Worm (Caenorhabditis elegans) whole organism, L4 larva: ENCODE results near the gene srh-119.

Experiments used
- F10B5.3 ChIP-seq: sonication (generic microtip); optimal IDR thresholded peaks from 2 replicates; lab custom pipeline; 2016; ENCODE audit warnings: mild to moderate bottlenecking, missing genetic modification characterization, missing compliant biosample characterization
- F26F4.8 ChIP-seq: fragments of 200-800 bp; sonication (Bioruptor generic); conservative IDR thresholded peaks from 2 replicates; pipeline ENCODE4 v1.3.6; 2022; ENCODE audit warnings: missing genetic modification characterization, missing compliant biosample characterization
- Y5F2A.4 ChIP-seq: fragments of 200-800 bp; sonication (Bioruptor generic); optimal IDR thresholded peaks from 2 replicates; lab custom pipeline; 2018; ENCODE audit warnings: mild to moderate bottlenecking, missing genetic modification characterization, missing compliant biosample characterization
- ZK337.2 ChIP-seq: fragments of 200-800 bp; sonication (Bioruptor generic); IDR thresholded peaks from 2 replicates; pipeline ENCODE4 v1.3.6; 2022; ENCODE audit warnings: missing genetic modification reagents, missing genetic modification characterization, missing compliant biosample characterization
- ceh-28 ChIP-seq: fragments of 150-350 bp; optimal IDR thresholded peaks from 2 replicates; lab custom pipeline; 2014; ENCODE audit warnings: missing biosample characterization, missing genetic modification reagents, missing genetic modification characterization
- ceh-32 ChIP-seq: sonication (generic microtip); optimal IDR thresholded peaks from 2 replicates; lab custom pipeline; 2016; ENCODE audit warnings: mild to moderate bottlenecking, missing genetic modification characterization, missing compliant biosample characterization; ENCODE audit not compliant: poor library complexity
- ceh-44 ChIP-seq: fragments of 200-800 bp; sonication (Bioruptor generic); IDR thresholded peaks from 2 replicates; pipeline ENCODE4 v1.3.6; 2022; ENCODE audit warnings: missing genetic modification reagents, missing genetic modification characterization, missing compliant biosample characterization
- ceh-62 ChIP-seq: sonication (generic microtip); optimal IDR thresholded peaks from 2 replicates; lab custom pipeline; 2017; ENCODE audit warnings: missing biosample characterization, missing genetic modification characterization
- ceh-82 ChIP-seq: sonication (generic microtip); optimal IDR thresholded peaks from 2 replicates; lab custom pipeline; 2017; ENCODE audit warnings: missing biosample characterization, missing genetic modification characterization
- ces-1 ChIP-seq: fragments of 150-350 bp; sonication (generic microtip); optimal IDR thresholded peaks from 4 replicates; lab custom pipeline; 2014; ENCODE audit warnings: missing biosample characterization, missing genetic modification reagents, missing genetic modification characterization
- daf-12 ChIP-seq: fragments of 150-350 bp; optimal IDR thresholded peaks from 2 replicates; lab custom pipeline; 2014; ENCODE audit warnings: missing biosample characterization, missing genetic modification reagents, missing genetic modification characterization
- daf-16 ChIP-seq, 3 experiments: sonication (generic microtip); optimal IDR thresholded peaks; 2 replicates each; lab custom pipeline; 2016 to 2017; ENCODE audit warnings: missing genetic modification characterization in 3 of 3, missing genetic modification reagents in 3 of 3, mild to moderate bottlenecking in 2 of 3, missing compliant biosample characterization in 2 of 3, missing biosample characterization in 1 of 3, moderate library complexity in 1 of 3
- gei-8 ChIP-seq: fragments of 200-800 bp; sonication (Bioruptor generic); optimal IDR thresholded peaks from 2 replicates; lab custom pipeline; 2018; ENCODE audit warnings: mild to moderate bottlenecking, missing genetic modification characterization, missing compliant biosample characterization
- hmg-1.1 ChIP-seq: fragments of 200-800 bp; sonication (Bioruptor generic); IDR thresholded peaks from 2 replicates; pipeline ENCODE4 v1.3.6; 2022; ENCODE audit warnings: missing genetic modification reagents, missing genetic modification characterization, missing compliant biosample characterization
- lin-1 ChIP-seq: fragments of 200-800 bp; sonication (Bioruptor generic); IDR thresholded peaks from 2 replicates; pipeline ENCODE4 v1.3.6; 2022; ENCODE audit warnings: missing genetic modification reagents, missing genetic modification characterization, missing compliant biosample characterization
- lin-13 ChIP-seq: fragments of 150-350 bp; optimal IDR thresholded peaks from 2 replicates; lab custom pipeline; 2014; ENCODE audit warnings: missing biosample characterization, missing genetic modification reagents, missing genetic modification characterization
- lin-29 ChIP-seq: fragments of 200-800 bp; sonication (Bioruptor generic); IDR thresholded peaks from 2 replicates; pipeline ENCODE4 v1.3.6; 2022; ENCODE audit warnings: missing genetic modification reagents, missing genetic modification characterization, missing compliant biosample characterization
- madf-9 ChIP-seq: fragments of 200-800 bp; sonication (Bioruptor generic); conservative IDR thresholded peaks from 2 replicates; pipeline ENCODE4 v1.3.6; 2022; ENCODE audit warnings: missing genetic modification reagents, missing genetic modification characterization, missing compliant biosample characterization
- mdl-1 ChIP-seq, 2 experiments: fragments of 150-350 bp in 1 of 2; sonication (generic microtip) in 1 of 2; optimal IDR thresholded peaks; 2 replicates each; lab custom pipeline; 2014 to 2017; ENCODE audit warnings: missing biosample characterization in 2 of 2, missing genetic modification characterization in 2 of 2
- mxl-3 ChIP-seq: fragments of 200-800 bp; sonication (Bioruptor generic); optimal IDR thresholded peaks from 2 replicates; lab custom pipeline; 2018; ENCODE audit warnings: mild to moderate bottlenecking, missing genetic modification characterization, missing compliant biosample characterization
- nhr-11 ChIP-seq: fragments of 150-350 bp; optimal IDR thresholded peaks from 2 replicates; lab custom pipeline; 2014; ENCODE audit warnings: missing biosample characterization, missing genetic modification characterization
- nhr-25 ChIP-seq: sonication (generic microtip); optimal IDR thresholded peaks from 2 replicates; lab custom pipeline; 2017; ENCODE audit warnings: missing genetic modification characterization, mild to moderate bottlenecking, missing compliant biosample characterization, antibody characterized with exemption, moderate library complexity, borderline replicate concordance; ENCODE audit not compliant: insufficient read depth
- nhr-42 ChIP-seq: fragments of 200-800 bp; sonication (Bioruptor generic); IDR thresholded peaks from 2 replicates; pipeline ENCODE4 v1.3.6; 2022; ENCODE audit warnings: missing genetic modification characterization, missing compliant biosample characterization
- nhr-48 ChIP-seq: sonication (generic microtip); optimal IDR thresholded peaks from 2 replicates; lab custom pipeline; 2016; ENCODE audit warnings: mild to moderate bottlenecking, missing genetic modification characterization, missing compliant biosample characterization
- nhr-77 ChIP-seq: fragments of 150-350 bp; optimal IDR thresholded peaks from 2 replicates; lab custom pipeline; 2014; ENCODE audit warnings: missing biosample characterization, missing genetic modification characterization
- pha-4 ChIP-seq, 2 experiments: fragments of 150-350 bp in 1 of 2; fragments of 200-800 bp in 1 of 2; sonication (Bioruptor generic) in 1 of 2; IDR thresholded peaks in 1 of 2; optimal IDR thresholded peaks in 1 of 2; 2 replicates each; pipeline versions ENCODE4 v1.3.6 to Lab custom; 2014 to 2022; ENCODE audit warnings: missing genetic modification characterization in 2 of 2, missing genetic modification reagents in 2 of 2, missing biosample characterization in 1 of 2, missing compliant biosample characterization in 1 of 2
- set-16 ChIP-seq: fragments of 200-800 bp; sonication (Bioruptor generic); IDR thresholded peaks from 2 replicates; pipeline ENCODE4 v1.3.6; 2022; ENCODE audit warnings: missing genetic modification reagents, missing genetic modification characterization, missing compliant biosample characterization
- skn-1 ChIP-seq: fragments of 150-350 bp; optimal IDR thresholded peaks from 2 replicates; lab custom pipeline; 2014; ENCODE audit warnings: missing biosample characterization, missing genetic modification characterization
- snpc-1.2 ChIP-seq: fragments of 200-800 bp; sonication (Bioruptor generic); IDR thresholded peaks from 2 replicates; pipeline ENCODE4 v1.3.6; 2022; ENCODE audit warnings: missing genetic modification reagents, missing genetic modification characterization, missing compliant biosample characterization
- spr-3 ChIP-seq: fragments of 200-800 bp; sonication (Bioruptor generic); optimal IDR thresholded peaks from 2 replicates; lab custom pipeline; 2018; ENCODE audit warnings: mild to moderate bottlenecking, missing genetic modification characterization, missing compliant biosample characterization
- tra-1 ChIP-seq: fragments of 200-800 bp; sonication (Bioruptor generic); IDR thresholded peaks from 2 replicates; pipeline ENCODE4 v1.3.6; 2022; ENCODE audit warnings: missing genetic modification reagents, missing genetic modification characterization, missing compliant biosample characterization
- unc-130 ChIP-seq: sonication (generic microtip); optimal IDR thresholded peaks from 2 replicates; lab custom pipeline; 2016; ENCODE audit warnings: missing genetic modification reagents, missing genetic modification characterization, missing compliant biosample characterization
- unc-62 ChIP-seq, 3 experiments: fragments of 150-350 bp in 1 of 3; sonication (generic microtip); optimal IDR thresholded peaks in 2 of 3; peaks in 1 of 3; 1 replicate in 1 of 3; 2 replicates in 2 of 3; lab custom pipeline; 2014 to 2017; ENCODE audit warnings: missing biosample characterization in 3 of 3, missing genetic modification characterization in 3 of 3, missing genetic modification reagents in 3 of 3, missing genotype in 1 of 3
- zfp-3 ChIP-seq: fragments of 200-800 bp; sonication (Bioruptor generic); conservative IDR thresholded peaks from 2 replicates; pipeline ENCODE4 v1.3.6; 2022; ENCODE audit warnings: missing genetic modification reagents, missing genetic modification characterization, missing compliant biosample characterization
- ztf-11 ChIP-seq: fragments of 150-350 bp; optimal IDR thresholded peaks from 2 replicates; lab custom pipeline; 2014; ENCODE audit warnings: missing biosample characterization, missing genetic modification characterization

The srh-119 gene

DNA sequence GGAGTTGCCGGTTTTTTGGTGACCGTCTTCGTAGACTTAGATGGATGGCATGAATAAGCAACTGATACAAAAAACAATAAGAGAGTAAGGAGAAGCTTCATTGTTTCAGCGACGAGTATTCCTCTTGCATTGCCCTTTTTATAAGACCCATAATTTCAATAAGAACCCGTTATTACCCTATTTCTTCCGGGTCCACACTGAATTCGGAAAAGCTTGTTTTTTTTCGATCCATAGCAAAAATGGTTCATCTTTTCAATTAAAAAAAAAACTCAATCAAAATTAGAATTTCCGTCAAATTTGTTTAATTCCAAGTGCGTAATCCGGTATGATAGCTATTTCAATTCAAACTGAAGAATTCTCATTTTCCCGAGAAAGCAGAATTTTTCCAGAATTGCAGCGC lies 14.8 kb downstream of the srh-119 start, which contains the start of gene Y102A5C.40:
TSS of gene Y102A5C.40 (minus strand) at position 101 of the 400 bp plus-strand sequence.
- no peak for TF ChIP-seq F10B5.3 (tag; lab: Kevin White, UChicago)
- TF ChIP-seq lin-13 (GFP tag; lab: Kevin White, UChicago), result no peak
- no peak for TF ChIP-seq ztf-11 (tag; lab: Kevin White, UChicago)

DNA sequence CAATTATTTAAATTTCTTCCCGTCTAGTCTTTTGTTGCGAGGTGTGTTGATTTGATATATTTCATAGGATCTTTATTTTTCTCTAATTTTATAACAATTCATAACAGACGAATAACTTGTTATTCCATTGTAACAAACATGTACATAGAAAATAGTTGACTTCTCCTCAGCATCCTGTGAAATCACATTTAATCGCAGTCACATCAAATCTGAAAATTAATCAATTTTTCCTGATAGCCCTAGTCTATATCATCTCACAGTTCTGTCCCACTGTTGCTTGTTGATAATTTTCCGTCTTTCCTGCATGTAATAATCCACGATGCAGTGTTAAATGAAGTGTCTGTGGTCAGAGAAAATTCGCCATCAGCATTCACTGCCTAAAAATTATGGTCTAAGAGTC lies 15.5 kb downstream of the srh-119 start:
- TF ChIP-seq unc-62 (GFP tag; optimal IDR thresholded peaks at IDR 0.05 in 1 of 2; lab: Kevin White, UChicago) (peak in 1 of 2 experiments; percentile 97), unc-62 (tag; optimal IDR thresholded peaks at IDR 0.05; lab: Kevin White, UChicago) (no peak), tra-1 (GFP tag; lab: Robert Waterston, UW) (no peak), nhr-42 (GFP tag; lab: Robert Waterston, UW) (no peak), gei-8 (GFP tag; lab: Kevin White, UChicago) (no peak), ceh-32 (tag; lab: Kevin White, UChicago) (no peak), nhr-11 (no peak), F26F4.8 (GFP tag; lab: Robert Waterston, UW) (no peak), mdl-1 (tag; optimal IDR thresholded peaks at IDR 0.05; lab: Kevin White, UChicago) (no peak)

DNA sequence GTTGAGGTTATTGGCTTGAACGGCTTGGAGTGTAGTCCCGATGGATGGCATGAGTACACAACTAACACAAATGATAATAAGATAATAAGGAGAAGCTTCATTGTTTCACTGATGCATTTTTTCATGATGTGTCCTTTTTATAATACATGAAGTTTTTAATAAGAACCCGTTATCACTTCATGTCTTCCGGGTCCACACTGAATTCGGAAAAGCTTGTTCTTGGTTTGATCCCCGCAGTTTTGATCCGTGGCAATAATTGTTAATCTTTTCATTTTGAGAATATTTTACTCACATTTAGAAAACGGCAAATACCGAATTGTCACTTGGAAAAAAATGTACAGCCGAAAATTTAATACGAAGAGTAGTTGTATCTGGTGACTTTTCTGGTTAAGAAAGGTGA lies 16.4 kb downstream of the srh-119 start, which contains the start of gene Y102A5C.27:
TSS of gene Y102A5C.27 (minus strand) at position 101 of the 400 bp plus-strand sequence.
- TF ChIP-seq ceh-62 (tag; lab: Kevin White, UChicago) (no peak), lin-1 (GFP tag; lab: Robert Waterston, UW) (no peak), ces-1 (GFP tag; lab: Kevin White, UChicago) (no peak), nhr-42 (GFP tag; lab: Robert Waterston, UW) (no peak), daf-16 (GFP tag; optimal IDR thresholded peaks at IDR 0.05; lab: Kevin White, UChicago) (no peak), daf-16 (tag; optimal IDR thresholded peaks at IDR 0.05; lab: Kevin White, UChicago) (no peak), daf-12 (tag; lab: Kevin White, UChicago) (no peak), snpc-1.2 (GFP tag; lab: Robert Waterston, UW) (no peak), spr-3 (GFP tag; lab: Kevin White, UChicago) (no peak), ceh-28 (no peak), pha-4 (GFP tag; IDR thresholded peaks at IDR 0.05; lab: Robert Waterston, UW) (no peak), pha-4 (tag; optimal IDR thresholded peaks at IDR 0.05; lab: Kevin White, UChicago) (no peak), ceh-82 (tag; lab: Kevin White, UChicago) (no peak), ceh-44 (GFP tag; lab: Robert Waterston, UW) (no peak), nhr-48 (no peak), Y5F2A.4 (GFP tag; lab: Kevin White, UChicago) (no peak), unc-62 (GFP tag; optimal IDR thresholded peaks at IDR 0.05 in 1 of 2; lab: Kevin White, UChicago) (no peak), unc-62 (tag; optimal IDR thresholded peaks at IDR 0.05; lab: Kevin White, UChicago) (no peak), nhr-25 (tag; lab: Kevin White, UChicago) (no peak)

DNA sequence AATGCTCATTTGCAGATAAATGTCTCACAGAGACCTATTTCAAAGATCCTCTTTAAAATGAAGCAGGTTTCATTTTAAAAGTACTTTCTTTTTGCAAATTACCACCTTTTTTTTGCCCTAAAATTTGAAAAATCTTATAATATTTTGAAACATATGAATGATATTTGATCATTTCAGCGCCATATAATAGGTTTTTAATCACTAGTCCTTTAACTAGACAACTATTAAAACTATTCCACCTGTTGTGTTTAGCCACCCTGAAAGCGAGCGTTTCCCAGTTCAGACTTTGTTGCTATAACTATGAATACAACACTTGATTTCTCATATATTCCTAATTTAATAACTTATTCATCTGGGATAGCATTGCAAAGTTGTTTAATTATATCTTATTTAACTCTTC lies 19.5 kb downstream of the srh-119 start, which contains the start of gene srz-95:
TSS of gene srz-95 (plus strand) at position 301 of the 400 bp plus-strand sequence.
- TF ChIP-seq skn-1 (tag; lab: Kevin White, UChicago) (no peak), unc-130 (no peak), unc-62 (GFP tag; optimal IDR thresholded peaks at IDR 0.05 in 1 of 2; lab: Kevin White, UChicago) (no peak), unc-62 (tag; optimal IDR thresholded peaks at IDR 0.05; lab: Kevin White, UChicago) (no peak), set-16 (GFP tag; lab: Robert Waterston, UW) (no peak), lin-29 (GFP tag; lab: Robert Waterston, UW) (no peak), nhr-77 (tag; lab: Kevin White, UChicago) (no peak), ZK337.2 (GFP tag; lab: Robert Waterston, UW) (no peak), lin-1 (GFP tag; lab: Robert Waterston, UW) (no peak), ces-1 (GFP tag; lab: Kevin White, UChicago) (no peak), mxl-3 (no peak), hmg-1.1 (GFP tag; lab: Robert Waterston, UW) (no peak), madf-9 (GFP tag; lab: Robert Waterston, UW) (no peak), zfp-3 (GFP tag; lab: Robert Waterston, UW) (no peak)
